Worm (Caenorhabditis elegans): ENCODE measurements around the gene tbc-6.

ce11 chrII:6816324-6816723, 31.6 kb upstream of the tbc-6 start:
- TF ChIP-seq unc-62 (GFP tag; optimal IDR thresholded peaks at IDR 0.05), result no peak
- TF ChIP-seq unc-86 (tag; optimal IDR thresholded peaks at IDR 0.05), result no peak

Measured in whole organism, L1 larva.